Worm (Caenorhabditis elegans): ENCODE results near the gene F52E1.2.

DNA sequence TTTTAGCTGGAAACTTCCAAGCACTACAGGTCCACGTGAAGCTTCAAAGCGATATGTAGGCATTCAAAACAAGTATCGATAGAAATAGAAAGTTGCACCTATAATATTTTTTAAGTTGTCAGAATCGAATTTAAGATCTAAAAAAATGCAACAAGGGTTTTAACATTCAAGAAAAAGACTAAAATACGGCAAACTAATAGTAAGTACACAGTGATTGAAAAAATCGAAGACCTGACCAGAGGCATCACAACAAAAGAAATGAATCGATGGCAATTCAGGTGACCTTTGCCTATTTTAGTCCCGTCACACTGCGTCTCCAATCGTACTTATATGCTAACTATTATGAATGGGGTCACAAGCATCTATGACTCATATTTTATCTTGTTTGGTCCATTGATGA is 37.5 kb downstream of the F52E1.2 start, which contains the start of gene T23B12.5:
- TF ChIP-seq hmg-20 (GFP tag; IDR thresholded peaks at IDR 0.05) (no peak), F10E7.11 (tag; optimal IDR thresholded peaks at IDR 0.05) (no peak), let-526 (GFP tag; IDR thresholded peaks at IDR 0.05) (no peak), tbp1 (GFP tag; optimal IDR thresholded peaks at IDR 0.05) (no peak), sea-2 (GFP tag; IDR thresholded peaks at IDR 0.05) (no peak), C06A6.2 (GFP tag; conservative IDR thresholded peaks at IDR 0.05) (no peak), ceh-79 (tag; optimal IDR thresholded peaks at IDR 0.05) (no peak)
